Worm (Caenorhabditis elegans) whole organism, mixed stage, embryonic: Measurements from ENCODE around the gene clec-33.

Experiments used
- ces-1 ChIP-seq: fragments of 150-350 bp; optimal IDR thresholded peaks from 2 replicates; lab custom pipeline; 2014; ENCODE audit warnings: missing biosample characterization, missing genetic modification reagents, missing genetic modification characterization
- elt-3 ChIP-seq: fragments of 150-350 bp; optimal IDR thresholded peaks from 2 replicates; lab custom pipeline; 2014; ENCODE audit warnings: missing biosample characterization, missing genetic modification characterization
- flh-1 ChIP-seq: fragments of 200-800 bp; sonication (Bioruptor generic); optimal IDR thresholded peaks from 2 replicates; lab custom pipeline; 2018; ENCODE audit warnings: mild to moderate bottlenecking, missing genetic modification characterization, moderate library complexity, missing compliant biosample characterization
- lin-13 ChIP-seq: fragments of 150-350 bp; optimal IDR thresholded peaks from 2 replicates; lab custom pipeline; 2014; ENCODE audit warnings: missing biosample characterization, missing genetic modification characterization
- mep-1 ChIP-seq: fragments of 150-350 bp; optimal IDR thresholded peaks from 2 replicates; lab custom pipeline; 2017; ENCODE audit warnings: missing biosample characterization, missing genetic modification reagents, missing genetic modification characterization, inconsistent platforms
- mls-2 ChIP-seq: sonication (generic microtip); optimal IDR thresholded peaks from 2 replicates; lab custom pipeline; 2016; ENCODE audit warnings: mild to moderate bottlenecking, missing genetic modification characterization, moderate library complexity, missing compliant biosample characterization
- nhr-12 ChIP-seq: fragments of 150-350 bp; optimal IDR thresholded peaks from 2 replicates; lab custom pipeline; 2014; ENCODE audit warnings: missing biosample characterization, missing genetic modification characterization
- nhr-237 ChIP-seq: fragments of 150-350 bp; optimal IDR thresholded peaks from 2 replicates; lab custom pipeline; 2014; ENCODE audit warnings: missing biosample characterization, missing genetic modification characterization
- snpc-4 ChIP-seq: fragments of 150-350 bp; optimal IDR thresholded peaks from 2 replicates; lab custom pipeline; 2014; ENCODE audit warnings: missing biosample characterization, missing genetic modification characterization
- unc-120 ChIP-seq: sonication (generic microtip); optimal IDR thresholded peaks from 2 replicates; lab custom pipeline; 2017; ENCODE audit warnings: missing genetic modification characterization, missing compliant biosample characterization; ENCODE audit not compliant: poor library complexity, severe bottlenecking
- unc-39 ChIP-seq: fragments of 150-350 bp; optimal IDR thresholded peaks from 2 replicates; lab custom pipeline; 2014; ENCODE audit warnings: missing biosample characterization, missing genetic modification characterization
- unc-62 ChIP-seq: fragments of 150-350 bp; optimal IDR thresholded peaks from 2 replicates; lab custom pipeline; 2014; ENCODE audit warnings: missing biosample characterization, missing genetic modification reagents, missing genetic modification characterization
- ztf-11 ChIP-seq: fragments of 150-350 bp; optimal IDR thresholded peaks from 2 replicates; lab custom pipeline; 2014; ENCODE audit warnings: missing biosample characterization, missing genetic modification characterization

- TF ChIP-seq nhr-237 (tag; lab: Kevin White, UChicago) (no peak), snpc-4 (tag; lab: Kevin White, UChicago) (no peak), elt-3 (tag; lab: Kevin White, UChicago) (no peak), mep-1 (tag; lab: Kevin White, UChicago) (no peak), unc-120 (tag; lab: Kevin White, UChicago) (no peak), lin-13 (tag; lab: Kevin White, UChicago) (no peak), mls-2 (tag; lab: Kevin White, UChicago) (no peak), nhr-12 (tag; lab: Kevin White, UChicago) (no peak), unc-39 (no peak), unc-62 (GFP tag; lab: Kevin White, UChicago) (no peak), flh-1 (GFP tag; lab: Kevin White, UChicago) (no peak), ztf-11 (tag; lab: Kevin White, UChicago) (no peak), ces-1 (GFP tag; lab: Kevin White, UChicago) (no peak)
Observed at ce11 chrV:16879532-16879931, 9.9 kb upstream of the clec-33 start.
